Fruit fly (Drosophila melanogaster) whole organism, embryonic: ENCODE data around the gene CG2120.

Source experiments
- Aef1 ChIP-seq: fragments of 200-800 bp; sonication (Bioruptor generic); IDR thresholded peaks from 3 replicates; pipeline ENCODE4 v1.3.6; 2022; ENCODE audit warnings: missing biosample characterization, missing genetic modification characterization
- Antp ChIP-seq: fragments of 200-800 bp; sonication (Bioruptor generic); optimal IDR thresholded peaks from 3 replicates; lab custom pipeline; 2016; ENCODE audit warnings: missing biosample characterization, missing genetic modification characterization
- Bgb ChIP-seq: fragments of 200-800 bp; sonication (Bioruptor generic); IDR thresholded peaks from 2 replicates; pipeline ENCODE4 v1.3.6; 2022; ENCODE audit warnings: missing biosample characterization, missing genetic modification characterization; ENCODE audit not compliant: partially characterized antibody
- CG10267 ChIP-seq: fragments of 200-800 bp; sonication (Bioruptor generic); optimal IDR thresholded peaks from 2 replicates; lab custom pipeline; 2018; ENCODE audit warnings: missing biosample characterization, mild to moderate bottlenecking, missing genetic modification characterization, moderate library complexity
- CG10462 ChIP-seq: fragments of 200-800 bp; sonication (Bioruptor generic); optimal IDR thresholded peaks from 2 replicates; lab custom pipeline; 2016; ENCODE audit warnings: missing biosample characterization, missing genetic modification characterization
- CG10543 ChIP-seq: fragments of 200-800 bp; sonication (Bioruptor generic); optimal IDR thresholded peaks from 3 replicates; lab custom pipeline; 2017; ENCODE audit warnings: missing biosample characterization, mild to moderate bottlenecking, missing genetic modification characterization, moderate library complexity
- CG11247 ChIP-seq: fragments of 200-800 bp; sonication (Bioruptor generic); IDR thresholded peaks from 2 replicates; pipeline ENCODE4 v1.3.6; 2022; ENCODE audit warnings: missing biosample characterization, missing genetic modification characterization
- CG11560 ChIP-seq: fragments of 200-800 bp; sonication (Bioruptor generic); IDR thresholded peaks from 3 replicates; pipeline ENCODE4 v1.3.6; 2022; ENCODE audit warnings: missing biosample characterization, missing genetic modification characterization
- CG14667 ChIP-seq: fragments of 200-800 bp; sonication (Bioruptor generic); IDR thresholded peaks from 2 replicates; pipeline ENCODE4 v1.3.6; 2022; ENCODE audit warnings: missing biosample characterization, missing genetic modification characterization
- CG1529 ChIP-seq: fragments of 200-800 bp; sonication (Bioruptor generic); optimal IDR thresholded peaks from 3 replicates; lab custom pipeline; 2018; ENCODE audit warnings: missing biosample characterization, missing genetic modification characterization
- CG18619 ChIP-seq: fragments of 200-800 bp; sonication (Bioruptor generic); optimal IDR thresholded peaks from 3 replicates; lab custom pipeline; 2017; ENCODE audit warnings: missing biosample characterization, mild to moderate bottlenecking, missing genetic modification characterization
- CG18764 ChIP-seq: fragments of 200-800 bp; sonication (Bioruptor generic); optimal IDR thresholded peaks from 3 replicates; lab custom pipeline; 2016; ENCODE audit warnings: missing biosample characterization, missing genetic modification characterization
- CG2199 ChIP-seq: fragments of 200-800 bp; sonication (Bioruptor generic); IDR thresholded peaks from 3 replicates; pipeline ENCODE4 v1.3.6; 2022; ENCODE audit warnings: missing biosample characterization, missing genetic modification characterization
- CG3847 ChIP-seq: fragments of 200-800 bp; sonication (Bioruptor generic); IDR thresholded peaks from 2 replicates; pipeline ENCODE4 v1.3.6; 2022; ENCODE audit warnings: missing biosample characterization, missing genetic modification characterization
- CG4404 ChIP-seq: fragments of 200-800 bp; sonication (Bioruptor generic); IDR thresholded peaks from 2 replicates; pipeline ENCODE4 v1.3.6; 2022; ENCODE audit warnings: missing biosample characterization, missing genetic modification characterization
- CG6683 ChIP-seq: fragments of 200-800 bp; sonication (Bioruptor generic); optimal IDR thresholded peaks from 2 replicates; lab custom pipeline; 2017; ENCODE audit warnings: missing biosample characterization, mild to moderate bottlenecking, missing genetic modification characterization, missing genetic modification reagents
- CG7357 ChIP-seq: fragments of 200-800 bp; sonication (Bioruptor generic); IDR thresholded peaks from 3 replicates; pipeline ENCODE4 v1.3.6; 2022; ENCODE audit warnings: missing biosample characterization, missing genetic modification characterization
- CG7745 ChIP-seq: fragments of 200-800 bp; sonication (Bioruptor generic); optimal IDR thresholded peaks from 2 replicates; lab custom pipeline; 2018; ENCODE audit warnings: missing biosample characterization, mild to moderate bottlenecking, missing genetic modification characterization, moderate library complexity
- CG7786 ChIP-seq: fragments of 200-800 bp; sonication (Bioruptor generic); optimal IDR thresholded peaks from 2 replicates; lab custom pipeline; 2016; ENCODE audit warnings: missing biosample characterization, missing genetic modification characterization
- CG7987 ChIP-seq: fragments of 200-800 bp; sonication (Bioruptor generic); optimal IDR thresholded peaks from 2 replicates; lab custom pipeline; 2018; ENCODE audit warnings: missing biosample characterization, mild to moderate bottlenecking, missing genetic modification characterization, moderate library complexity
- Camta ChIP-seq: fragments of 200-800 bp; sonication (Bioruptor generic); optimal IDR thresholded peaks from 2 replicates; lab custom pipeline; 2016; ENCODE audit warnings: missing biosample characterization, missing genetic modification characterization
- Chrac-16 ChIP-seq: fragments of 200-800 bp; sonication (Bioruptor generic); optimal IDR thresholded peaks from 3 replicates; lab custom pipeline; 2016; ENCODE audit warnings: missing biosample characterization, missing genetic modification characterization
- Dad ChIP-seq: fragments of 200-800 bp; sonication (Bioruptor generic); optimal IDR thresholded peaks from 3 replicates; lab custom pipeline; 2016; ENCODE audit warnings: missing biosample characterization, missing genetic modification characterization
- ERR ChIP-seq: fragments of 200-800 bp; sonication (Bioruptor generic); optimal IDR thresholded peaks from 2 replicates; lab custom pipeline; 2016; ENCODE audit warnings: missing biosample characterization, missing genetic modification characterization
- Fer2 ChIP-seq: fragments of 200-800 bp; sonication (Bioruptor generic); optimal IDR thresholded peaks from 2 replicates; lab custom pipeline; 2018; ENCODE audit warnings: missing biosample characterization, mild to moderate bottlenecking, missing genetic modification characterization, moderate library complexity
- Gsc ChIP-seq: fragments of 200-800 bp; sonication (Bioruptor generic); IDR thresholded peaks from 2 replicates; pipeline ENCODE4 v1.3.6; 2022; ENCODE audit warnings: missing biosample characterization, missing genetic modification characterization
- Hr78 ChIP-seq, 2 experiments: fragments of 200-800 bp in 1 of 2; fragments of >200 bp in 1 of 2; sonication (Bioruptor generic) in 1 of 2; optimal IDR thresholded peaks; 2 replicates each; lab custom pipeline; 2017 to 2019; ENCODE audit warnings: missing biosample characterization in 2 of 2, missing genetic modification characterization in 2 of 2, mild to moderate bottlenecking in 1 of 2, moderate library complexity in 1 of 2
- MBD-R2 ChIP-seq: fragments of 200-800 bp; sonication (Bioruptor generic); IDR thresholded peaks from 2 replicates; pipeline ENCODE4 v1.3.6; 2022; ENCODE audit warnings: missing biosample characterization, missing genetic modification characterization
- Mrtf ChIP-seq: fragments of 200-800 bp; sonication (Bioruptor generic); IDR thresholded peaks from 3 replicates; pipeline ENCODE4 v1.3.6; 2022; ENCODE audit warnings: missing biosample characterization, missing genetic modification characterization
- NfI ChIP-seq: fragments of 200-800 bp; sonication (Bioruptor generic); optimal IDR thresholded peaks from 3 replicates; lab custom pipeline; 2018; ENCODE audit warnings: missing biosample characterization, mild to moderate bottlenecking, missing genetic modification characterization, moderate library complexity
- Taf1 ChIP-seq: fragments of 200-800 bp; sonication (Bioruptor generic); IDR thresholded peaks from 2 replicates; pipeline ENCODE4 v1.3.6; 2022; ENCODE audit warnings: missing biosample characterization, missing genetic modification characterization
- Tbp ChIP-seq: fragments of >200 bp; optimal IDR thresholded peaks from 2 replicates; lab custom pipeline; 2018; ENCODE audit warnings: missing biosample characterization, missing genetic modification characterization
- ara ChIP-seq: fragments of 200-800 bp; sonication (Bioruptor generic); IDR thresholded peaks from 2 replicates; pipeline ENCODE4 v1.3.6; 2022; ENCODE audit warnings: missing biosample characterization, missing genetic modification characterization
- bowl ChIP-seq: fragments of 200-800 bp; sonication (Bioruptor generic); IDR thresholded peaks from 2 replicates; pipeline ENCODE4 v1.3.6; 2022; ENCODE audit warnings: missing biosample characterization, missing genetic modification characterization
- chinmo ChIP-seq: fragments of 200-800 bp; sonication (Bioruptor generic); IDR thresholded peaks from 4 replicates; pipeline ENCODE4 v1.3.6; 2022; ENCODE audit warnings: missing biosample characterization, missing genetic modification characterization; ENCODE audit not compliant: partially characterized antibody
- dan ChIP-seq: fragments of 200-800 bp; sonication (Bioruptor generic); IDR thresholded peaks from 2 replicates; pipeline ENCODE4 v1.3.6; 2022; ENCODE audit warnings: missing biosample characterization, missing genetic modification characterization
- dimm ChIP-seq: fragments of 200-800 bp; sonication (Bioruptor generic); IDR thresholded peaks from 2 replicates; pipeline ENCODE4 v1.3.6; 2022; ENCODE audit warnings: missing biosample characterization, missing genetic modification characterization
- ems ChIP-seq: fragments of 200-800 bp; sonication (Bioruptor generic); optimal IDR thresholded peaks from 3 replicates; lab custom pipeline; 2016; ENCODE audit warnings: missing biosample characterization, missing genetic modification characterization
- eyg ChIP-seq: fragments of 200-800 bp; sonication (Bioruptor generic); optimal IDR thresholded peaks from 3 replicates; lab custom pipeline; 2016; ENCODE audit warnings: missing biosample characterization, missing genetic modification characterization
- fu2 ChIP-seq: fragments of 200-800 bp; sonication (Bioruptor generic); optimal IDR thresholded peaks from 2 replicates; lab custom pipeline; 2016; ENCODE audit warnings: missing biosample characterization, missing genetic modification characterization
- hbn ChIP-seq: fragments of 200-800 bp; sonication (Bioruptor generic); IDR thresholded peaks from 2 replicates; pipeline ENCODE4 v1.3.6; 2022; ENCODE audit warnings: missing biosample characterization, missing genetic modification characterization; ENCODE audit not compliant: partially characterized antibody
- lab ChIP-seq: fragments of 200-800 bp; sonication (Bioruptor generic); optimal IDR thresholded peaks from 3 replicates; lab custom pipeline; 2017; ENCODE audit warnings: missing biosample characterization, missing genetic modification characterization, mild to moderate bottlenecking, moderate library complexity, missing genetic modification reagents
- maf-S ChIP-seq: fragments of 200-800 bp; sonication (Bioruptor generic); optimal IDR thresholded peaks from 2 replicates; lab custom pipeline; 2016; ENCODE audit warnings: missing biosample characterization, missing genetic modification characterization
- nau ChIP-seq: fragments of 200-800 bp; sonication (Bioruptor generic); optimal IDR thresholded peaks from 3 replicates; lab custom pipeline; 2017; ENCODE audit warnings: missing biosample characterization, mild to moderate bottlenecking, missing genetic modification characterization, missing genetic modification reagents
- p53 ChIP-seq: fragments of 200-800 bp; sonication (Bioruptor generic); optimal IDR thresholded peaks from 2 replicates; lab custom pipeline; 2016; ENCODE audit warnings: missing biosample characterization, missing genetic modification characterization
- pnt ChIP-seq: fragments of 200-800 bp; sonication (Bioruptor generic); optimal IDR thresholded peaks from 3 replicates; lab custom pipeline; 2016; ENCODE audit warnings: missing biosample characterization, missing genetic modification characterization
- pum ChIP-seq: fragments of 200-800 bp; sonication (Bioruptor generic); optimal IDR thresholded peaks from 2 replicates; lab custom pipeline; 2016; ENCODE audit warnings: missing biosample characterization, missing genetic modification characterization
- sd ChIP-seq: fragments of 200-800 bp; sonication (Bioruptor generic); optimal IDR thresholded peaks from 3 replicates; lab custom pipeline; 2018; ENCODE audit warnings: missing biosample characterization, mild to moderate bottlenecking, missing genetic modification characterization, moderate library complexity
- sim ChIP-seq: fragments of 200-800 bp; sonication (Bioruptor generic); IDR thresholded peaks from 2 replicates; pipeline ENCODE4 v1.3.6; 2022; ENCODE audit warnings: missing biosample characterization, missing genetic modification characterization
- sima ChIP-seq: fragments of 200-800 bp; sonication (Bioruptor generic); optimal IDR thresholded peaks from 2 replicates; lab custom pipeline; 2016; ENCODE audit warnings: missing biosample characterization, missing genetic modification characterization
- tin ChIP-seq: fragments of 200-800 bp; sonication (Bioruptor generic); optimal IDR thresholded peaks from 3 replicates; lab custom pipeline; 2016; ENCODE audit warnings: missing biosample characterization, missing genetic modification characterization

CG2120 gene

dm6 chrX:8091017-8091620, 44.5 kb upstream of the CG2120 start (continued):
- TF ChIP-seq ara (GFP tag; lab: Robert Waterston, UW) (peak; percentile 98), CG18619 (GFP tag; lab: Kevin White, UChicago) (peak; percentile 96), pum (peak; percentile 80), CG10462 (GFP tag; lab: Kevin White, UChicago) (peak; percentile 93), CG7786 (GFP tag; lab: Kevin White, UChicago) (peak; percentile 85), NfI (peak; percentile 96), nau (GFP tag; lab: Kevin White, UChicago) (peak; percentile 95), CG7745 (peak; percentile 7), tin (GFP tag; lab: Kevin White, UChicago) (peak; percentile 95), CG11560 (tag; lab: Robert Waterston, UW) (peak; percentile 90), Chrac-16 (GFP tag; lab: Kevin White, UChicago) (peak; percentile 94), maf-S (GFP tag; lab: Kevin White, UChicago) (peak; percentile 88), CG18764 (GFP tag; lab: Kevin White, UChicago) (peak; percentile 91), sima (peak; percentile 59), CG10543 (GFP tag; lab: Kevin White, UChicago) (peak; percentile 88), Mrtf (GFP tag; lab: Robert Waterston, UW) (peak; percentile 98), Aef1 (GFP tag; lab: Robert Waterston, UW) (peak; percentile 98), CG1529 (GFP tag; lab: Kevin White, UChicago) (peak; percentile 93), ERR (GFP tag; lab: Kevin White, UChicago) (peak; percentile 85), chinmo (GFP tag; lab: Robert Waterston, UW) (peak; percentile 86; the same call in 2 of the 4 replicates), CG3847 (GFP tag; lab: Robert Waterston, UW) (peak; percentile 97), dimm (GFP tag; lab: Robert Waterston, UW) (peak; percentile 94), CG10267 (peak; percentile 90), CG14667 (GFP tag; lab: Robert Waterston, UW) (peak; percentile 97), MBD-R2 (GFP tag; lab: Robert Waterston, UW) (peak; percentile 98), CG2199 (peak; percentile 98), fu2 (GFP tag; lab: Kevin White, UChicago) (peak; percentile 85), sd (peak; percentile 86), eyg (peak; percentile 57), lab (GFP tag; lab: Kevin White, UChicago) (peak; percentile 99), Fer2 (tag; lab: Kevin White, UChicago) (peak; percentile 87), CG4404 (GFP tag; lab: Robert Waterston, UW) (peak; percentile 87), bowl (GFP tag; lab: Robert Waterston, UW) (peak; percentile 97), CG7357 (GFP tag; lab: Robert Waterston, UW) (peak; percentile 92), Gsc (GFP tag; lab: Robert Waterston, UW) (peak; percentile 91), p53 (GFP tag; lab: Kevin White, UChicago) (no peak), Taf1 (GFP tag; lab: Robert Waterston, UW) (peak; percentile 98), Antp (peak; percentile 81), CG7987 (GFP tag; lab: Kevin White, UChicago) (peak; percentile 84), CG11247 (GFP tag; lab: Robert Waterston, UW) (peak; percentile 99), CG6683 (GFP tag; lab: Kevin White, UChicago) (peak; percentile 94), pnt (peak; percentile 85), sim (GFP tag; lab: Robert Waterston, UW) (peak; percentile 97), Hr78 (GFP tag; optimal IDR thresholded peaks at IDR 0.05; lab: Kevin White, UChicago) (peak in 1 of 2 experiments; percentile 75), Bgb (GFP tag; lab: Robert Waterston, UW) (no peak), Dad (GFP tag; lab: Kevin White, UChicago) (peak; percentile 91), dan (GFP tag; lab: Robert Waterston, UW) (peak; percentile 79), Tbp (GFP tag; lab: Kevin White, UChicago) (no peak), hbn (no peak), Camta (GFP tag; lab: Kevin White, UChicago) (peak; percentile 90), ems (peak; percentile 91)
